Worm (Caenorhabditis elegans) whole organism, L4 larva: ENCODE results near the gene B0334.4.

Experiments
- D1046.2 ChIP-seq: fragments of 200-800 bp; sonication (Bioruptor generic); IDR thresholded peaks from 2 replicates; pipeline ENCODE4 v1.3.6; 2022; ENCODE audit warnings: missing genetic modification characterization, missing compliant biosample characterization
- F26F4.8 ChIP-seq: fragments of 200-800 bp; sonication (Bioruptor generic); conservative IDR thresholded peaks from 2 replicates; pipeline ENCODE4 v1.3.6; 2022; ENCODE audit warnings: missing genetic modification characterization, missing compliant biosample characterization
- F37D6.2 ChIP-seq: sonication (generic microtip); optimal IDR thresholded peaks from 2 replicates; lab custom pipeline; 2016; ENCODE audit warnings: mild to moderate bottlenecking, missing genetic modification characterization, missing compliant biosample characterization
- F49E8.2 ChIP-seq: sonication (generic microtip); optimal IDR thresholded peaks from 2 replicates; lab custom pipeline; 2016; ENCODE audit warnings: missing compliant biosample characterization, mild to moderate bottlenecking, missing genetic modification characterization, borderline replicate concordance
- R02D3.7 ChIP-seq: fragments of 150-350 bp; sonication (generic microtip); optimal IDR thresholded peaks from 3 replicates; lab custom pipeline; 2014; ENCODE audit warnings: missing biosample characterization, missing genetic modification characterization
- T26A8.4 ChIP-seq: fragments of 200-800 bp; sonication (Bioruptor generic); IDR thresholded peaks from 2 replicates; pipeline ENCODE4 v1.3.6; 2022; ENCODE audit warnings: missing genetic modification characterization, missing compliant biosample characterization
- ZK546.5 ChIP-seq, 2 experiments: sonication (generic microtip); optimal IDR thresholded peaks; 2 replicates each; lab custom pipeline; 2017; ENCODE audit warnings: missing biosample characterization in 2 of 2, missing genetic modification characterization in 2 of 2
- attf-4 ChIP-seq: sonication (generic microtip); optimal IDR thresholded peaks from 3 replicates; lab custom pipeline; 2017; ENCODE audit warnings: missing biosample characterization, missing genetic modification characterization
- ceh-20 ChIP-seq: fragments of 200-800 bp; sonication (Bioruptor generic); IDR thresholded peaks from 2 replicates; pipeline ENCODE4 v1.3.6; 2022; ENCODE audit warnings: missing genetic modification reagents, missing genetic modification characterization, missing compliant biosample characterization
- ceh-62 ChIP-seq: sonication (generic microtip); optimal IDR thresholded peaks from 2 replicates; lab custom pipeline; 2017; ENCODE audit warnings: missing biosample characterization, missing genetic modification characterization
- ceh-82 ChIP-seq: sonication (generic microtip); optimal IDR thresholded peaks from 2 replicates; lab custom pipeline; 2017; ENCODE audit warnings: missing biosample characterization, missing genetic modification characterization
- ces-1 ChIP-seq: fragments of 150-350 bp; sonication (generic microtip); optimal IDR thresholded peaks from 4 replicates; lab custom pipeline; 2014; ENCODE audit warnings: missing biosample characterization, missing genetic modification reagents, missing genetic modification characterization
- cey-2 ChIP-seq: sonication (generic microtip); optimal IDR thresholded peaks from 3 replicates; lab custom pipeline; 2017; ENCODE audit warnings: missing genetic modification characterization, mild to moderate bottlenecking, missing compliant biosample characterization, antibody characterized with exemption, borderline replicate concordance; ENCODE audit not compliant: insufficient read depth
- daf-16 ChIP-seq, 3 experiments: sonication (generic microtip); optimal IDR thresholded peaks; 2 replicates each; lab custom pipeline; 2016 to 2017; ENCODE audit warnings: missing genetic modification characterization in 3 of 3, missing genetic modification reagents in 3 of 3, mild to moderate bottlenecking in 2 of 3, missing compliant biosample characterization in 2 of 3, missing biosample characterization in 1 of 3, moderate library complexity in 1 of 3
- daf-19 ChIP-seq: fragments of 200-800 bp; sonication (Bioruptor generic); conservative IDR thresholded peaks from 2 replicates; pipeline ENCODE4 v1.3.6; 2022; ENCODE audit warnings: missing genetic modification characterization, missing compliant biosample characterization
- duxl-1 ChIP-seq: sonication (generic microtip); optimal IDR thresholded peaks from 2 replicates; lab custom pipeline; 2016; ENCODE audit warnings: mild to moderate bottlenecking, missing genetic modification characterization, moderate library complexity, missing compliant biosample characterization; ENCODE audit not compliant: poor library complexity
- dve-1 ChIP-seq: sonication (generic microtip); optimal IDR thresholded peaks from 2 replicates; lab custom pipeline; 2017; ENCODE audit warnings: antibody characterized with exemption, mild to moderate bottlenecking, missing genetic modification characterization, missing compliant biosample characterization; ENCODE audit not compliant: insufficient read depth
- fkh-10 ChIP-seq: fragments of 150-350 bp; optimal IDR thresholded peaks from 2 replicates; lab custom pipeline; 2014; ENCODE audit warnings: missing biosample characterization, missing genetic modification reagents, missing genetic modification characterization
- gei-8 ChIP-seq: fragments of 200-800 bp; sonication (Bioruptor generic); optimal IDR thresholded peaks from 2 replicates; lab custom pipeline; 2018; ENCODE audit warnings: mild to moderate bottlenecking, missing genetic modification characterization, missing compliant biosample characterization
- hlh-11 ChIP-seq: fragments of 200-800 bp; sonication (Bioruptor generic); optimal IDR thresholded peaks from 2 replicates; lab custom pipeline; 2018; ENCODE audit warnings: mild to moderate bottlenecking, missing genetic modification characterization, missing compliant biosample characterization
- jun-1 ChIP-seq: fragments of 150-350 bp; optimal IDR thresholded peaks from 2 replicates; lab custom pipeline; 2014; ENCODE audit warnings: missing biosample characterization, missing genetic modification reagents, missing genetic modification characterization
- lin-1 ChIP-seq: fragments of 200-800 bp; sonication (Bioruptor generic); IDR thresholded peaks from 2 replicates; pipeline ENCODE4 v1.3.6; 2022; ENCODE audit warnings: missing genetic modification reagents, missing genetic modification characterization, missing compliant biosample characterization
- lin-13 ChIP-seq: fragments of 150-350 bp; optimal IDR thresholded peaks from 2 replicates; lab custom pipeline; 2014; ENCODE audit warnings: missing biosample characterization, missing genetic modification reagents, missing genetic modification characterization
- lsy-2 ChIP-seq, 2 experiments: fragments of 150-350 bp in 1 of 2; sonication (generic microtip) in 1 of 2; optimal IDR thresholded peaks; 2 replicates each; lab custom pipeline; 2014 to 2017; ENCODE audit warnings: missing biosample characterization in 2 of 2, missing genetic modification characterization in 2 of 2
- madf-9 ChIP-seq: fragments of 200-800 bp; sonication (Bioruptor generic); conservative IDR thresholded peaks from 2 replicates; pipeline ENCODE4 v1.3.6; 2022; ENCODE audit warnings: missing genetic modification reagents, missing genetic modification characterization, missing compliant biosample characterization
- mdl-1 ChIP-seq, 2 experiments: fragments of 150-350 bp in 1 of 2; sonication (generic microtip) in 1 of 2; optimal IDR thresholded peaks; 2 replicates each; lab custom pipeline; 2014 to 2017; ENCODE audit warnings: missing biosample characterization in 2 of 2, missing genetic modification characterization in 2 of 2
- mes-2 ChIP-seq: sonication (generic microtip); optimal IDR thresholded peaks from 2 replicates; lab custom pipeline; 2016; ENCODE audit warnings: missing genotype, mild to moderate bottlenecking, missing genetic modification characterization, missing compliant biosample characterization; ENCODE audit not compliant: poor library complexity, severe bottlenecking
- mxl-3 ChIP-seq: fragments of 200-800 bp; sonication (Bioruptor generic); optimal IDR thresholded peaks from 2 replicates; lab custom pipeline; 2018; ENCODE audit warnings: mild to moderate bottlenecking, missing genetic modification characterization, missing compliant biosample characterization
- nhr-11 ChIP-seq: fragments of 150-350 bp; optimal IDR thresholded peaks from 2 replicates; lab custom pipeline; 2014; ENCODE audit warnings: missing biosample characterization, missing genetic modification characterization
- nhr-111 ChIP-seq: fragments of 200-800 bp; sonication (Bioruptor generic); optimal IDR thresholded peaks from 2 replicates; lab custom pipeline; 2018; ENCODE audit warnings: mild to moderate bottlenecking, missing genetic modification characterization, missing compliant biosample characterization
- nhr-25 ChIP-seq: sonication (generic microtip); optimal IDR thresholded peaks from 2 replicates; lab custom pipeline; 2017; ENCODE audit warnings: missing genetic modification characterization, mild to moderate bottlenecking, missing compliant biosample characterization, antibody characterized with exemption, moderate library complexity, borderline replicate concordance; ENCODE audit not compliant: insufficient read depth
- nhr-28 ChIP-seq: fragments of 150-350 bp; optimal IDR thresholded peaks from 2 replicates; lab custom pipeline; 2014; ENCODE audit warnings: missing biosample characterization, missing genetic modification characterization
- nhr-48 ChIP-seq: sonication (generic microtip); optimal IDR thresholded peaks from 2 replicates; lab custom pipeline; 2016; ENCODE audit warnings: mild to moderate bottlenecking, missing genetic modification characterization, missing compliant biosample characterization
- nhr-6 ChIP-seq: fragments of 150-350 bp; optimal IDR thresholded peaks from 2 replicates; lab custom pipeline; 2014; ENCODE audit warnings: missing biosample characterization, missing genetic modification characterization
- php-3 ChIP-seq: fragments of 200-800 bp; sonication (Bioruptor generic); IDR thresholded peaks from 2 replicates; pipeline ENCODE4 v1.3.6; 2022; ENCODE audit warnings: missing genetic modification reagents, missing genetic modification characterization, missing compliant biosample characterization
- pqm-1 ChIP-seq: sonication (generic microtip); optimal IDR thresholded peaks from 2 replicates; lab custom pipeline; 2017; ENCODE audit warnings: missing biosample characterization, missing genetic modification characterization
- rbr-2 ChIP-seq: sonication (generic microtip); optimal IDR thresholded peaks from 2 replicates; lab custom pipeline; 2016; ENCODE audit warnings: missing genotype, missing genetic modification characterization, missing compliant biosample characterization
- saeg-2 ChIP-seq: fragments of 200-800 bp; sonication (Bioruptor generic); IDR thresholded peaks from 2 replicates; pipeline ENCODE4 v1.3.6; 2022; ENCODE audit warnings: missing genetic modification reagents, missing genetic modification characterization, missing compliant biosample characterization
- set-16 ChIP-seq: fragments of 200-800 bp; sonication (Bioruptor generic); IDR thresholded peaks from 2 replicates; pipeline ENCODE4 v1.3.6; 2022; ENCODE audit warnings: missing genetic modification reagents, missing genetic modification characterization, missing compliant biosample characterization
- skn-1 ChIP-seq: fragments of 150-350 bp; optimal IDR thresholded peaks from 2 replicates; lab custom pipeline; 2014; ENCODE audit warnings: missing biosample characterization, missing genetic modification characterization
- snpc-4 ChIP-seq: fragments of 150-350 bp; optimal IDR thresholded peaks from 2 replicates; lab custom pipeline; 2014; ENCODE audit warnings: missing biosample characterization, missing genetic modification characterization
- unc-62 ChIP-seq, 3 experiments: fragments of 150-350 bp in 1 of 3; sonication (generic microtip); optimal IDR thresholded peaks in 2 of 3; peaks in 1 of 3; 1 replicate in 1 of 3; 2 replicates in 2 of 3; lab custom pipeline; 2014 to 2017; ENCODE audit warnings: missing biosample characterization in 3 of 3, missing genetic modification characterization in 3 of 3, missing genetic modification reagents in 3 of 3, missing genotype in 1 of 3
- zfp-3 ChIP-seq: fragments of 200-800 bp; sonication (Bioruptor generic); conservative IDR thresholded peaks from 2 replicates; pipeline ENCODE4 v1.3.6; 2022; ENCODE audit warnings: missing genetic modification reagents, missing genetic modification characterization, missing compliant biosample characterization
- ztf-11 ChIP-seq: fragments of 150-350 bp; optimal IDR thresholded peaks from 2 replicates; lab custom pipeline; 2014; ENCODE audit warnings: missing biosample characterization, missing genetic modification characterization

B0334.4 gene

ce11 chrII:11495806-11496205 is 314 bp downstream of the B0334.4 start:
- TF ChIP-seq attf-4: no peak
- no peak for TF ChIP-seq zfp-3 (GFP tag; lab: Robert Waterston, UW)
- TF ChIP-seq snpc-4 (tag; lab: Kevin White, UChicago): no peak
- no peak for TF ChIP-seq ceh-82 (tag; lab: Kevin White, UChicago)
- TF ChIP-seq lsy-2 (tag; optimal IDR thresholded peaks at IDR 0.05; lab: Kevin White, UChicago): no peak
- TF ChIP-seq duxl-1: no peak
- no peak for TF ChIP-seq ceh-62 (tag; lab: Kevin White, UChicago)
- no peak for TF ChIP-seq jun-1
- no peak for TF ChIP-seq daf-19 (GFP tag; lab: Robert Waterston, UW)
- TF ChIP-seq lin-13 (GFP tag; lab: Kevin White, UChicago): no peak
- no peak for TF ChIP-seq lin-1
- TF ChIP-seq ceh-20: no peak

- TF ChIP-seq gei-8 (GFP tag; lab: Kevin White, UChicago): no peak
- peak in 1 of 2 experiments; percentile 43 for TF ChIP-seq daf-16 (GFP tag; optimal IDR thresholded peaks at IDR 0.05; lab: Kevin White, UChicago)
- TF ChIP-seq daf-16 (tag; optimal IDR thresholded peaks at IDR 0.05; lab: Kevin White, UChicago): no peak
- peak; percentile 29 for TF ChIP-seq mes-2 (tag; lab: Kevin White, UChicago)
- peak in 1 of 2 experiments; percentile 15 for TF ChIP-seq lsy-2 (tag; optimal IDR thresholded peaks at IDR 0.05; lab: Kevin White, UChicago)
- TF ChIP-seq ZK546.5 (tag; optimal IDR thresholded peaks at IDR 0.05; lab: Kevin White, UChicago): no peak
Measured at ce11 chrII:11496767-11497166, 1.3 kb downstream of the B0334.4 start, which contains the start of gene emc-5. Gene emc-5 (plus strand): TSS chrII:11496780.

ce11 chrII:11497365-11497764 is 1.9 kb downstream of the B0334.4 start, which contains the start of gene B0334.5:
Gene B0334.5 (plus strand): TSS chrII:11497665.
- peak in 1 of 2 experiments; percentile 81 for TF ChIP-seq unc-62 (GFP tag; optimal IDR thresholded peaks at IDR 0.05 in 1 of 2; lab: Kevin White, UChicago)
- no peak for TF ChIP-seq unc-62 (tag; optimal IDR thresholded peaks at IDR 0.05; lab: Kevin White, UChicago)
- no peak for TF ChIP-seq ces-1 (GFP tag; lab: Kevin White, UChicago)

ce11 chrII:11500198-11500597 is 4.7 kb downstream of the B0334.4 start, which contains the start of gene B0334.20:
Gene B0334.20 (minus strand): TSS chrII:11500459.
- TF ChIP-seq nhr-28 (tag; lab: Kevin White, UChicago): peak; percentile 81
- TF ChIP-seq skn-1 (tag; lab: Kevin White, UChicago): no peak
- peak; percentile 42; the same call in 1 of the 2 replicates for TF ChIP-seq php-3 (GFP tag; lab: Robert Waterston, UW)
- TF ChIP-seq dve-1: no peak
- no peak for TF ChIP-seq nhr-6
- TF ChIP-seq F49E8.2 (tag; lab: Kevin White, UChicago): no peak
- no peak for TF ChIP-seq nhr-111 (GFP tag; lab: Kevin White, UChicago)
- TF ChIP-seq madf-9 (GFP tag; lab: Robert Waterston, UW): no peak
- TF ChIP-seq daf-16 (GFP tag; optimal IDR thresholded peaks at IDR 0.05; lab: Kevin White, UChicago): no peak
- TF ChIP-seq daf-16 (tag; optimal IDR thresholded peaks at IDR 0.05; lab: Kevin White, UChicago): peak; percentile 62
- TF ChIP-seq F26F4.8 (GFP tag; lab: Robert Waterston, UW): no peak
- TF ChIP-seq R02D3.7: no peak
- no peak for TF ChIP-seq T26A8.4 (GFP tag; lab: Robert Waterston, UW)
- TF ChIP-seq F37D6.2 (tag; lab: Kevin White, UChicago): no peak
- TF ChIP-seq rbr-2 (tag; lab: Kevin White, UChicago): no peak
- TF ChIP-seq D1046.2 (GFP tag; lab: Robert Waterston, UW): no peak
- TF ChIP-seq pqm-1 (tag; lab: Kevin White, UChicago): peak; percentile 46

- TF ChIP-seq nhr-25 (tag; lab: Kevin White, UChicago): peak; percentile 6
- TF ChIP-seq saeg-2 (GFP tag; lab: Robert Waterston, UW): no peak
- peak in 1 of 2 experiments; percentile 54 for TF ChIP-seq mdl-1 (tag; optimal IDR thresholded peaks at IDR 0.05; lab: Kevin White, UChicago)
- TF ChIP-seq mxl-3 (GFP tag; lab: Kevin White, UChicago): peak; percentile 68
- TF ChIP-seq nhr-28 (tag; lab: Kevin White, UChicago): peak; percentile 86
- TF ChIP-seq hlh-11 (tag; lab: Kevin White, UChicago): peak; percentile 51
- TF ChIP-seq nhr-11: no peak
- peak; percentile 28 for TF ChIP-seq nhr-48 (tag; lab: Kevin White, UChicago)
- no peak for TF ChIP-seq fkh-10 (GFP tag; lab: Kevin White, UChicago)
- TF ChIP-seq ztf-11 (tag; lab: Kevin White, UChicago): no peak
- TF ChIP-seq set-16 (GFP tag; lab: Robert Waterston, UW): no peak
- no peak for TF ChIP-seq cey-2 (tag; lab: Kevin White, UChicago)
Measured at ce11 chrII:11501956-11502355, 6.5 kb downstream of the B0334.4 start.
